Worm (Caenorhabditis elegans) whole organism, L2 larva: ENCODE data around the gene ttbk-3.
"Not testable (repeated sequence)": the region's sequence is repeated elsewhere in the genome, so short reads cannot be mapped to it uniquely, and the experiment has no call there.

Source experiments
- ceh-82 ChIP-seq: fragments of 150-350 bp; optimal IDR thresholded peaks from 2 replicates; lab custom pipeline; 2014; ENCODE audit warnings: missing biosample characterization, missing genetic modification characterization
- nhr-12 ChIP-seq: fragments of 150-350 bp; optimal IDR thresholded peaks from 2 replicates; lab custom pipeline; 2014; ENCODE audit warnings: missing biosample characterization, missing genetic modification characterization
- ztf-11 ChIP-seq: sonication (generic microtip); optimal IDR thresholded peaks from 2 replicates; lab custom pipeline; 2017; ENCODE audit warnings: missing biosample characterization, missing genetic modification characterization

DNA sequence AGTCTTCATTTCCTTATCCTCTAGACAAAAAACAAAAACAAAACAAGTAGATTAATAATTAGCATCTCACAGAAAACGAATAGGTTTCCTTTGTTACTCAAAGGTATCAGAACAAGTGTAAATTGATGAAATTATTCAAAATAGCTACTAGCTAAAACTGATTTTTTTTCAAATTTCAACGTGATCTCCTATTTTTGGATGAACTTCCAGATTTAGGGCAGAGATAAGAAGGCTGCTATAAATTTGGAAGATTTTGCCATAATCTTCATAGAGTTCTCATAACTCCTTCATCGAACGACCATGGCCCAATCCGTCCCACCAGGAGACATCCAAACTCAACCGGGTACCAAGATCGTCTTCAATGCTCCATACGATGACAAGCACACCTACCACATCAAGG, 4.6 kb upstream of the ttbk-3 start, which contains the start of gene msp-77:
- not testable (repeated sequence) for TF ChIP-seq ztf-11 (tag; lab: Kevin White, UChicago); ceh-82; nhr-12 (tag; lab: Kevin White, UChicago)
